Fruit fly (Drosophila melanogaster) whole organism, embryonic: ENCODE data around the gene CNMaR.

Experiments
- Atf6 ChIP-seq: fragments of 200-800 bp; sonication (Bioruptor generic); IDR thresholded peaks from 2 replicates; pipeline ENCODE4 v1.3.6; 2022; ENCODE audit warnings: missing biosample characterization, missing genetic modification characterization
- CG10366 ChIP-seq: fragments of 200-800 bp; sonication (Bioruptor generic); IDR thresholded peaks from 2 replicates; pipeline ENCODE4 v1.3.6; 2022; ENCODE audit warnings: missing biosample characterization, missing genetic modification characterization
- CG10462 ChIP-seq: fragments of 200-800 bp; sonication (Bioruptor generic); optimal IDR thresholded peaks from 2 replicates; lab custom pipeline; 2016; ENCODE audit warnings: missing biosample characterization, missing genetic modification characterization
- CG10565 ChIP-seq: fragments of 200-800 bp; sonication (Bioruptor generic); optimal IDR thresholded peaks from 3 replicates; lab custom pipeline; 2016; ENCODE audit warnings: missing biosample characterization, mild to moderate bottlenecking, missing genetic modification characterization
- CG12236 ChIP-seq: fragments of 200-800 bp; sonication (Bioruptor generic); optimal IDR thresholded peaks from 2 replicates; lab custom pipeline; 2016; ENCODE audit warnings: missing biosample characterization, missing genetic modification characterization
- CG12391 ChIP-seq: fragments of 200-800 bp; sonication (Bioruptor generic); optimal IDR thresholded peaks from 3 replicates; lab custom pipeline; 2018; ENCODE audit warnings: missing biosample characterization, mild to moderate bottlenecking, missing genetic modification characterization, moderate library complexity
- CG13296 ChIP-seq: fragments of 200-800 bp; sonication (Bioruptor generic); optimal IDR thresholded peaks from 3 replicates; lab custom pipeline; 2018; ENCODE audit warnings: missing biosample characterization, mild to moderate bottlenecking, missing genetic modification characterization
- CG13894 ChIP-seq: fragments of 200-800 bp; sonication (Bioruptor generic); optimal IDR thresholded peaks from 3 replicates; lab custom pipeline; 2018; ENCODE audit warnings: missing biosample characterization, mild to moderate bottlenecking, missing genetic modification characterization, moderate library complexity
- CG16813 ChIP-seq: fragments of 200-800 bp; sonication (Bioruptor generic); IDR thresholded peaks from 3 replicates; pipeline ENCODE4 v1.3.6; 2022; ENCODE audit warnings: missing biosample characterization, missing genetic modification characterization; ENCODE audit not compliant: partially characterized antibody
- CG16863 ChIP-seq: fragments of 200-800 bp; sonication (Bioruptor generic); optimal IDR thresholded peaks from 3 replicates; lab custom pipeline; 2016; ENCODE audit warnings: missing biosample characterization, missing genetic modification characterization
- CG17328 ChIP-seq: fragments of 200-800 bp; sonication (Bioruptor generic); IDR thresholded peaks from 2 replicates; pipeline ENCODE4 v1.3.6; 2022; ENCODE audit warnings: missing biosample characterization, missing genetic modification characterization
- CG17568 ChIP-seq: fragments of 200-800 bp; sonication (Bioruptor generic); optimal IDR thresholded peaks from 2 replicates; lab custom pipeline; 2018; ENCODE audit warnings: missing biosample characterization, mild to moderate bottlenecking, missing genetic modification characterization, moderate library complexity
- CG17612 ChIP-seq: fragments of 200-800 bp; sonication (Bioruptor generic); IDR thresholded peaks from 2 replicates; pipeline ENCODE4 v1.3.6; 2022; ENCODE audit warnings: missing biosample characterization, missing genetic modification characterization
- CG18764 ChIP-seq: fragments of 200-800 bp; sonication (Bioruptor generic); optimal IDR thresholded peaks from 3 replicates; lab custom pipeline; 2016; ENCODE audit warnings: missing biosample characterization, missing genetic modification characterization
- CG32772 ChIP-seq: fragments of 200-800 bp; sonication (Bioruptor generic); IDR thresholded peaks from 2 replicates; pipeline ENCODE4 v1.3.6; 2022; ENCODE audit warnings: missing biosample characterization, missing genetic modification characterization
- CG3281 ChIP-seq: fragments of 200-800 bp; sonication (Bioruptor generic); optimal IDR thresholded peaks from 3 replicates; lab custom pipeline; 2017; ENCODE audit warnings: missing biosample characterization, mild to moderate bottlenecking, missing genetic modification characterization
- CG34224 ChIP-seq: fragments of 200-800 bp; sonication (Bioruptor generic); IDR thresholded peaks from 3 replicates; pipeline ENCODE4 v1.3.6; 2022; ENCODE audit warnings: missing biosample characterization, missing genetic modification characterization; ENCODE audit not compliant: partially characterized antibody
- CG6683 ChIP-seq: fragments of 200-800 bp; sonication (Bioruptor generic); optimal IDR thresholded peaks from 2 replicates; lab custom pipeline; 2017; ENCODE audit warnings: missing biosample characterization, mild to moderate bottlenecking, missing genetic modification characterization, missing genetic modification reagents
- CG7963 ChIP-seq: fragments of 200-800 bp; sonication (Bioruptor generic); IDR thresholded peaks from 3 replicates; pipeline ENCODE4 v1.3.6; 2022; ENCODE audit warnings: missing biosample characterization, missing genetic modification characterization; ENCODE audit not compliant: partially characterized antibody
- CG8924 ChIP-seq: fragments of 200-800 bp; optimal IDR thresholded peaks from 3 replicates; lab custom pipeline; 2019; ENCODE audit warnings: missing biosample characterization, mild to moderate bottlenecking, missing genetic modification characterization, moderate library complexity
- CG9932 ChIP-seq: fragments of 200-800 bp; sonication (Bioruptor generic); IDR thresholded peaks from 2 replicates; pipeline ENCODE4 v1.3.6; 2022; ENCODE audit warnings: missing biosample characterization, missing genetic modification characterization
- D ChIP-seq, 2 experiments: fragments of 200-800 bp in 1 of 2; fragments of >200 bp in 1 of 2; sonication (Bioruptor generic) in 1 of 2; optimal IDR thresholded peaks; 2 replicates in 1 of 2; 3 replicates in 1 of 2; lab custom pipeline; 2017; ENCODE audit warnings: mild to moderate bottlenecking in 1 of 2, missing biosample characterization in 1 of 2, missing genetic modification characterization in 1 of 2, missing genetic modification reagents in 1 of 2
- Dll ChIP-seq: fragments of 200-800 bp; sonication (Bioruptor generic); IDR thresholded peaks from 4 replicates; pipeline ENCODE4 v1.3.6; 2022; ENCODE audit warnings: missing biosample characterization, missing genetic modification characterization; ENCODE audit not compliant: partially characterized antibody
- Gsc ChIP-seq: fragments of 200-800 bp; sonication (Bioruptor generic); IDR thresholded peaks from 2 replicates; pipeline ENCODE4 v1.3.6; 2022; ENCODE audit warnings: missing biosample characterization, missing genetic modification characterization
- HLH3B ChIP-seq: fragments of 200-800 bp; sonication (Bioruptor generic); IDR thresholded peaks from 2 replicates; pipeline ENCODE4 v1.3.6; 2022; ENCODE audit warnings: missing biosample characterization, missing genetic modification characterization
- Hmr ChIP-seq: fragments of 200-800 bp; sonication (Bioruptor generic); optimal IDR thresholded peaks from 3 replicates; lab custom pipeline; 2017; ENCODE audit warnings: mild to moderate bottlenecking, missing biosample characterization, missing genetic modification reagents, missing genetic modification characterization
- Jarid2 ChIP-seq: fragments of 200-800 bp; sonication (Bioruptor generic); optimal IDR thresholded peaks from 3 replicates; lab custom pipeline; 2017; ENCODE audit warnings: mild to moderate bottlenecking, missing biosample characterization, missing genetic modification reagents, missing genetic modification characterization
- Lim3 ChIP-seq: fragments of 200-800 bp; sonication (Bioruptor generic); IDR thresholded peaks from 2 replicates; pipeline ENCODE4 v1.3.6; 2022; ENCODE audit warnings: missing biosample characterization, missing genetic modification characterization
- MESR4 ChIP-seq: fragments of 200-800 bp; sonication (Bioruptor generic); optimal IDR thresholded peaks from 2 replicates; lab custom pipeline; 2018; ENCODE audit warnings: missing biosample characterization, mild to moderate bottlenecking, missing genetic modification characterization, moderate library complexity
- Mrtf ChIP-seq: fragments of 200-800 bp; sonication (Bioruptor generic); IDR thresholded peaks from 3 replicates; pipeline ENCODE4 v1.3.6; 2022; ENCODE audit warnings: missing biosample characterization, missing genetic modification characterization
- Myb ChIP-seq: fragments of 200-800 bp; sonication (Bioruptor generic); optimal IDR thresholded peaks from 2 replicates; lab custom pipeline; 2016; ENCODE audit warnings: missing biosample characterization, missing genetic modification characterization
- NK7.1 ChIP-seq: fragments of 200-800 bp; sonication (Bioruptor generic); optimal IDR thresholded peaks from 3 replicates; lab custom pipeline; 2016; ENCODE audit warnings: missing biosample characterization, missing genetic modification characterization
- Ptx1 ChIP-seq: fragments of 200-800 bp; sonication (Bioruptor generic); IDR thresholded peaks from 2 replicates; pipeline ENCODE4 v1.3.6; 2022; ENCODE audit warnings: missing biosample characterization, missing genetic modification characterization
- Vsx1 ChIP-seq: fragments of 200-800 bp; sonication (Bioruptor generic); optimal IDR thresholded peaks from 2 replicates; lab custom pipeline; 2017; ENCODE audit warnings: missing biosample characterization, mild to moderate bottlenecking, missing genetic modification characterization, missing genetic modification reagents
- ab ChIP-seq: fragments of 200-800 bp; sonication (Bioruptor generic); optimal IDR thresholded peaks from 2 replicates; lab custom pipeline; 2016; ENCODE audit warnings: missing biosample characterization, missing genetic modification characterization
- da ChIP-seq: fragments of 200-800 bp; sonication (Bioruptor generic); optimal IDR thresholded peaks from 2 replicates; lab custom pipeline; 2016; ENCODE audit warnings: missing biosample characterization, missing genetic modification characterization
- dysf ChIP-seq: fragments of 200-800 bp; sonication (Bioruptor generic); IDR thresholded peaks from 3 replicates; pipeline ENCODE4 v1.3.6; 2022; ENCODE audit warnings: missing biosample characterization, missing genetic modification characterization
- eyg ChIP-seq: fragments of 200-800 bp; sonication (Bioruptor generic); optimal IDR thresholded peaks from 3 replicates; lab custom pipeline; 2016; ENCODE audit warnings: missing biosample characterization, missing genetic modification characterization
- grau ChIP-seq: fragments of 200-800 bp; optimal IDR thresholded peaks from 3 replicates; lab custom pipeline; 2019; ENCODE audit warnings: missing biosample characterization, mild to moderate bottlenecking, missing genetic modification characterization, moderate library complexity
- gro ChIP-seq: fragments of 200-800 bp; sonication (Bioruptor generic); optimal IDR thresholded peaks from 2 replicates; lab custom pipeline; 2016; ENCODE audit warnings: missing biosample characterization, missing genetic modification characterization
- h ChIP-seq: fragments of >200 bp; optimal IDR thresholded peaks from 2 replicates; lab custom pipeline; 2017
- knrl ChIP-seq: fragments of 200-800 bp; sonication (Bioruptor generic); IDR thresholded peaks from 3 replicates; pipeline ENCODE4 v1.3.6; 2022; ENCODE audit warnings: missing biosample characterization, missing genetic modification characterization; ENCODE audit not compliant: partially characterized antibody
- maf-S ChIP-seq: fragments of 200-800 bp; sonication (Bioruptor generic); optimal IDR thresholded peaks from 2 replicates; lab custom pipeline; 2016; ENCODE audit warnings: missing biosample characterization, missing genetic modification characterization
- pum ChIP-seq: fragments of 200-800 bp; sonication (Bioruptor generic); optimal IDR thresholded peaks from 2 replicates; lab custom pipeline; 2016; ENCODE audit warnings: missing biosample characterization, missing genetic modification characterization
- sens-2 ChIP-seq: fragments of 200-800 bp; sonication (Bioruptor generic); IDR thresholded peaks from 2 replicates; pipeline ENCODE4 v1.3.6; 2022; ENCODE audit warnings: missing biosample characterization, missing genetic modification characterization
- sim ChIP-seq: fragments of 200-800 bp; sonication (Bioruptor generic); IDR thresholded peaks from 2 replicates; pipeline ENCODE4 v1.3.6; 2022; ENCODE audit warnings: missing biosample characterization, missing genetic modification characterization
- slou ChIP-seq: fragments of 200-800 bp; sonication (Bioruptor generic); optimal IDR thresholded peaks from 3 replicates; lab custom pipeline; 2016; ENCODE audit warnings: missing biosample characterization, missing genetic modification characterization
- stwl ChIP-seq: fragments of 200-800 bp; sonication (Bioruptor generic); optimal IDR thresholded peaks from 3 replicates; lab custom pipeline; 2018; ENCODE audit warnings: missing biosample characterization, mild to moderate bottlenecking, missing genetic modification characterization, moderate library complexity
- tio ChIP-seq: fragments of 200-800 bp; sonication (Bioruptor generic); optimal IDR thresholded peaks from 2 replicates; lab custom pipeline; 2017; ENCODE audit warnings: missing biosample characterization, missing genetic modification characterization, inconsistent platforms
- wdn ChIP-seq: fragments of 200-800 bp; sonication (Bioruptor generic); IDR thresholded peaks from 2 replicates; pipeline ENCODE4 v1.3.6; 2022; ENCODE audit warnings: missing biosample characterization, missing genetic modification characterization

Gene CNMaR

DNA sequence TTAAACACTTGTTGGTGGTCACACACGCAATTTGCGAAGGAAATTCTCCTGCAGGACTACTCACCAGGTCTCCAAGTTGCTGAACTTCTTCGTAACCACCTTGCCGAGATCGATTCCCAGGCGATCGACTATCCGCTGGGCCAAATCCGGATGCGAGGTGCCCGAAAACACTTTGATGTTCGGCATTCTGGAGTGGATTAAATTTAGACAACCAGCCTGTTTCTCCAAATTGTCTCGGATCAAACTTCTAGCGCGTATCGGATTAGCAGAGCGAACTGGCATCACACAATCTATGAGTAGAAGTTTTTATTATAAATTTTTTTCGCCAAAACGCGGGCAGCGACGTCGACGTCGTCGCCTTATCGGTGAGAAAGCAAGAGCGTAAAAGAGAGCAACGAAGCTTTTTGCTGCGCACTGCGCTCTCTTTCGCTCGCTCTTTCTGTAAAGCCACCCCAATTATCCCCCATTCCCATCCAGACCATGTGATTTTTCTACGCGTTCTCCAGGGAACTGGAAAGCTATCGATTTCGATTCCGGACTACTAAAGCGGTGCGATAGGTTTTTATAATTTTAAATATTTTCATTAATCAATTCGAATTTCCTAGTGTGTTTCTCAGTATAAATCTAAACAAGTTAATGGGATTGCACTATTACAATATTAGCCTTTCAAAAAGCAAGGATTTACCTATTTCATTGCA is 50.4 kb downstream of the CNMaR start (continued):
- TF ChIP-seq tio (GFP tag; lab: Kevin White, UChicago) (no peak), dysf (GFP tag; lab: Robert Waterston, UW) (no peak), CG7963 (GFP tag; lab: Robert Waterston, UW) (no peak), CG9932 (0 out of 2 replicates have a peak, but pooled peaks have one; percentile 11), knrl (GFP tag; lab: Robert Waterston, UW) (no peak), stwl (tag; lab: Kevin White, UChicago) (no peak), maf-S (GFP tag; lab: Kevin White, UChicago) (no peak), CG13894 (tag; lab: Kevin White, UChicago) (no peak), CG12236 (GFP tag; lab: Kevin White, UChicago) (no peak), pum (GFP tag; lab: Kevin White, UChicago) (no peak), CG12391 (tag; lab: Kevin White, UChicago) (no peak), CG18764 (GFP tag; lab: Kevin White, UChicago) (no peak), Mrtf (GFP tag; lab: Robert Waterston, UW) (no peak), CG6683 (GFP tag; lab: Kevin White, UChicago) (no peak), Lim3 (GFP tag; lab: Robert Waterston, UW) (no peak), NK7.1 (GFP tag; lab: Kevin White, UChicago) (no peak), CG32772 (GFP tag; lab: Robert Waterston, UW) (no peak), CG17568 (GFP tag; lab: Kevin White, UChicago) (peak; percentile 31), CG10366 (GFP tag; lab: Robert Waterston, UW) (no peak), CG34224 (GFP tag; lab: Robert Waterston, UW) (0 out of 3 replicates have a peak, but pooled peaks have one; percentile 40), gro (no peak), D (optimal IDR thresholded peaks at IDR 0.05; lab: Kevin White, UChicago) (no peak), D (GFP tag; optimal IDR thresholded peaks at IDR 0.05; lab: Kevin White, UChicago) (no peak), CG17328 (GFP tag; lab: Robert Waterston, UW) (no peak), CG16813 (GFP tag; lab: Robert Waterston, UW) (no peak), wdn (GFP tag; lab: Robert Waterston, UW) (0 out of 2 replicates have a peak, but pooled peaks have one; percentile 11), ab (GFP tag; lab: Kevin White, UChicago) (no peak), Vsx1 (GFP tag; lab: Kevin White, UChicago) (no peak), Jarid2 (no peak), CG3281 (GFP tag; lab: Kevin White, UChicago) (no peak), slou (GFP tag; lab: Kevin White, UChicago) (no peak), MESR4 (no peak), CG13296 (GFP tag; lab: Kevin White, UChicago) (no peak), CG17612 (GFP tag; lab: Robert Waterston, UW) (no peak), CG10565 (no peak), Myb (no peak), Ptx1 (GFP tag; lab: Robert Waterston, UW) (no peak), CG8924 (no peak), Gsc (GFP tag; lab: Robert Waterston, UW) (no peak), Atf6 (0 out of 2 replicates have a peak, but pooled peaks have one; percentile 8), HLH3B (GFP tag; lab: Robert Waterston, UW) (no peak), CG10462 (GFP tag; lab: Kevin White, UChicago) (no peak), eyg (no peak), h (lab: Kevin White, UChicago) (no peak), sens-2 (no peak), CG16863 (GFP tag; lab: Kevin White, UChicago) (no peak), grau (tag; lab: Kevin White, UChicago) (no peak), Dll (GFP tag; lab: Robert Waterston, UW) (0 out of 4 replicates have a peak, but pooled peaks have one; percentile 18), da (GFP tag; lab: Kevin White, UChicago) (no peak), sim (GFP tag; lab: Robert Waterston, UW) (no peak), Hmr (GFP tag; lab: Kevin White, UChicago) (no peak)
